Worm (Caenorhabditis elegans) whole organism, L4 larva: ENCODE results near the gene rab-21.

Source experiments
- F37D6.2 ChIP-seq: sonication (generic microtip); optimal IDR thresholded peaks from 2 replicates; lab custom pipeline; 2016; ENCODE audit warnings: mild to moderate bottlenecking, missing genetic modification characterization, missing compliant biosample characterization
- aha-1 ChIP-seq: fragments of 150-350 bp; peaks from one replicate; lab custom pipeline; 2014; ENCODE audit warnings: missing biosample characterization, missing genetic modification characterization
- ama-1 ChIP-seq: fragments of 150-350 bp; optimal IDR thresholded peaks from 2 replicates; lab custom pipeline; 2014; ENCODE audit warnings: inconsistent platforms, mixed read lengths
- ceh-44 ChIP-seq: fragments of 200-800 bp; sonication (Bioruptor generic); IDR thresholded peaks from 2 replicates; pipeline ENCODE4 v1.3.6; 2022; ENCODE audit warnings: missing genetic modification reagents, missing genetic modification characterization, missing compliant biosample characterization
- ces-1 ChIP-seq: fragments of 150-350 bp; sonication (generic microtip); optimal IDR thresholded peaks from 4 replicates; lab custom pipeline; 2014; ENCODE audit warnings: missing biosample characterization, missing genetic modification reagents, missing genetic modification characterization
- cey-2 ChIP-seq: sonication (generic microtip); optimal IDR thresholded peaks from 3 replicates; lab custom pipeline; 2017; ENCODE audit warnings: missing genetic modification characterization, mild to moderate bottlenecking, missing compliant biosample characterization, antibody characterized with exemption, borderline replicate concordance; ENCODE audit not compliant: insufficient read depth
- daf-16 ChIP-seq, 3 experiments: sonication (generic microtip); optimal IDR thresholded peaks; 2 replicates each; lab custom pipeline; 2016 to 2017; ENCODE audit warnings: missing genetic modification characterization in 3 of 3, missing genetic modification reagents in 3 of 3, mild to moderate bottlenecking in 2 of 3, missing compliant biosample characterization in 2 of 3, missing biosample characterization in 1 of 3, moderate library complexity in 1 of 3
- daf-8 ChIP-seq: fragments of 200-800 bp; sonication (Bioruptor generic); IDR thresholded peaks from 2 replicates; pipeline ENCODE4 v1.3.6; 2022; ENCODE audit warnings: missing genetic modification characterization, missing compliant biosample characterization
- dmd-6 ChIP-seq: fragments of 200-800 bp; sonication (Bioruptor generic); IDR thresholded peaks from 2 replicates; pipeline ENCODE4 v1.3.6; 2022; ENCODE audit warnings: missing genetic modification reagents, missing genetic modification characterization, missing compliant biosample characterization
- dpl-1 ChIP-seq: fragments of 150-350 bp; optimal IDR thresholded peaks from 2 replicates; lab custom pipeline; 2014; ENCODE audit warnings: missing biosample characterization, missing genetic modification reagents, missing genetic modification characterization
- dve-1 ChIP-seq: sonication (generic microtip); optimal IDR thresholded peaks from 2 replicates; lab custom pipeline; 2017; ENCODE audit warnings: antibody characterized with exemption, mild to moderate bottlenecking, missing genetic modification characterization, missing compliant biosample characterization; ENCODE audit not compliant: insufficient read depth
- gei-8 ChIP-seq: fragments of 200-800 bp; sonication (Bioruptor generic); optimal IDR thresholded peaks from 2 replicates; lab custom pipeline; 2018; ENCODE audit warnings: mild to moderate bottlenecking, missing genetic modification characterization, missing compliant biosample characterization
- hif-1 ChIP-seq, 2 experiments: sonication (generic microtip); optimal IDR thresholded peaks; 2 replicates each; lab custom pipeline; 2016 to 2017; ENCODE audit warnings: missing compliant biosample characterization in 2 of 2, missing genetic modification characterization in 2 of 2, missing genetic modification reagents in 2 of 2, missing genotype in 2 of 2, mild to moderate bottlenecking in 1 of 2
- hlh-11 ChIP-seq: fragments of 200-800 bp; sonication (Bioruptor generic); optimal IDR thresholded peaks from 2 replicates; lab custom pipeline; 2018; ENCODE audit warnings: mild to moderate bottlenecking, missing genetic modification characterization, missing compliant biosample characterization
- hlh-30 ChIP-seq: sonication (generic microtip); optimal IDR thresholded peaks from 2 replicates; lab custom pipeline; 2017; ENCODE audit warnings: antibody characterized with exemption, mild to moderate bottlenecking, missing genetic modification characterization, missing compliant biosample characterization; ENCODE audit not compliant: insufficient read depth
- hmg-1.1 ChIP-seq: fragments of 200-800 bp; sonication (Bioruptor generic); IDR thresholded peaks from 2 replicates; pipeline ENCODE4 v1.3.6; 2022; ENCODE audit warnings: missing genetic modification reagents, missing genetic modification characterization, missing compliant biosample characterization
- lin-1 ChIP-seq: fragments of 200-800 bp; sonication (Bioruptor generic); IDR thresholded peaks from 2 replicates; pipeline ENCODE4 v1.3.6; 2022; ENCODE audit warnings: missing genetic modification reagents, missing genetic modification characterization, missing compliant biosample characterization
- lin-13 ChIP-seq: fragments of 150-350 bp; optimal IDR thresholded peaks from 2 replicates; lab custom pipeline; 2014; ENCODE audit warnings: missing biosample characterization, missing genetic modification reagents, missing genetic modification characterization
- lin-38 ChIP-seq: fragments of 200-800 bp; sonication (Bioruptor generic); IDR thresholded peaks from 2 replicates; pipeline ENCODE4 v1.3.6; 2022; ENCODE audit warnings: missing genetic modification reagents, missing genetic modification characterization, missing compliant biosample characterization
- lsy-2 ChIP-seq, 2 experiments: fragments of 150-350 bp in 1 of 2; sonication (generic microtip) in 1 of 2; optimal IDR thresholded peaks; 2 replicates each; lab custom pipeline; 2014 to 2017; ENCODE audit warnings: missing biosample characterization in 2 of 2, missing genetic modification characterization in 2 of 2
- mdl-1 ChIP-seq, 2 experiments: fragments of 150-350 bp in 1 of 2; sonication (generic microtip) in 1 of 2; optimal IDR thresholded peaks; 2 replicates each; lab custom pipeline; 2014 to 2017; ENCODE audit warnings: missing biosample characterization in 2 of 2, missing genetic modification characterization in 2 of 2
- mdt-29 ChIP-seq: fragments of 200-800 bp; sonication (Bioruptor generic); IDR thresholded peaks from 2 replicates; pipeline ENCODE4 v1.3.6; 2022; ENCODE audit warnings: missing genetic modification reagents, missing genetic modification characterization, missing compliant biosample characterization
- mep-1 ChIP-seq: fragments of 150-350 bp; sonication (generic microtip); optimal IDR thresholded peaks from 3 replicates; lab custom pipeline; 2014; ENCODE audit warnings: missing biosample characterization, missing genetic modification characterization
- mes-2 ChIP-seq: sonication (generic microtip); optimal IDR thresholded peaks from 2 replicates; lab custom pipeline; 2016; ENCODE audit warnings: missing genotype, mild to moderate bottlenecking, missing genetic modification characterization, missing compliant biosample characterization; ENCODE audit not compliant: poor library complexity, severe bottlenecking
- mxl-3 ChIP-seq: fragments of 200-800 bp; sonication (Bioruptor generic); optimal IDR thresholded peaks from 2 replicates; lab custom pipeline; 2018; ENCODE audit warnings: mild to moderate bottlenecking, missing genetic modification characterization, missing compliant biosample characterization
- nhr-10 ChIP-seq: fragments of 150-350 bp; optimal IDR thresholded peaks from 2 replicates; lab custom pipeline; 2014; ENCODE audit warnings: missing biosample characterization, missing genetic modification characterization
- nhr-102 ChIP-seq: sonication (generic microtip); optimal IDR thresholded peaks from 2 replicates; lab custom pipeline; 2016; ENCODE audit warnings: mild to moderate bottlenecking, missing genetic modification characterization, moderate library complexity, missing compliant biosample characterization
- nhr-11 ChIP-seq: fragments of 150-350 bp; optimal IDR thresholded peaks from 2 replicates; lab custom pipeline; 2014; ENCODE audit warnings: missing biosample characterization, missing genetic modification characterization
- nhr-237 ChIP-seq: sonication (generic microtip); optimal IDR thresholded peaks from 2 replicates; lab custom pipeline; 2017; ENCODE audit warnings: missing biosample characterization, missing genetic modification characterization
- nhr-25 ChIP-seq: sonication (generic microtip); optimal IDR thresholded peaks from 2 replicates; lab custom pipeline; 2017; ENCODE audit warnings: missing genetic modification characterization, mild to moderate bottlenecking, missing compliant biosample characterization, antibody characterized with exemption, moderate library complexity, borderline replicate concordance; ENCODE audit not compliant: insufficient read depth
- nhr-28 ChIP-seq: fragments of 150-350 bp; optimal IDR thresholded peaks from 2 replicates; lab custom pipeline; 2014; ENCODE audit warnings: missing biosample characterization, missing genetic modification characterization
- nhr-48 ChIP-seq: sonication (generic microtip); optimal IDR thresholded peaks from 2 replicates; lab custom pipeline; 2016; ENCODE audit warnings: mild to moderate bottlenecking, missing genetic modification characterization, missing compliant biosample characterization
- nhr-6 ChIP-seq: fragments of 150-350 bp; optimal IDR thresholded peaks from 2 replicates; lab custom pipeline; 2014; ENCODE audit warnings: missing biosample characterization, missing genetic modification characterization
- nhr-77 ChIP-seq: fragments of 150-350 bp; optimal IDR thresholded peaks from 2 replicates; lab custom pipeline; 2014; ENCODE audit warnings: missing biosample characterization, missing genetic modification characterization
- pha-4 ChIP-seq, 2 experiments: fragments of 150-350 bp in 1 of 2; fragments of 200-800 bp in 1 of 2; sonication (Bioruptor generic) in 1 of 2; IDR thresholded peaks in 1 of 2; optimal IDR thresholded peaks in 1 of 2; 2 replicates each; pipeline versions ENCODE4 v1.3.6 to Lab custom; 2014 to 2022; ENCODE audit warnings: missing genetic modification characterization in 2 of 2, missing genetic modification reagents in 2 of 2, missing biosample characterization in 1 of 2, missing compliant biosample characterization in 1 of 2
- php-3 ChIP-seq: fragments of 200-800 bp; sonication (Bioruptor generic); IDR thresholded peaks from 2 replicates; pipeline ENCODE4 v1.3.6; 2022; ENCODE audit warnings: missing genetic modification reagents, missing genetic modification characterization, missing compliant biosample characterization
- rbr-2 ChIP-seq: sonication (generic microtip); optimal IDR thresholded peaks from 2 replicates; lab custom pipeline; 2016; ENCODE audit warnings: missing genotype, missing genetic modification characterization, missing compliant biosample characterization
- skn-1 ChIP-seq: fragments of 150-350 bp; optimal IDR thresholded peaks from 2 replicates; lab custom pipeline; 2014; ENCODE audit warnings: missing biosample characterization, missing genetic modification characterization
- tag-97 ChIP-seq: fragments of 200-800 bp; sonication (Bioruptor generic); IDR thresholded peaks from 2 replicates; pipeline ENCODE4 v1.3.6; 2022; ENCODE audit warnings: missing genetic modification characterization, missing compliant biosample characterization
- tra-1 ChIP-seq: fragments of 200-800 bp; sonication (Bioruptor generic); IDR thresholded peaks from 2 replicates; pipeline ENCODE4 v1.3.6; 2022; ENCODE audit warnings: missing genetic modification reagents, missing genetic modification characterization, missing compliant biosample characterization
- unc-130 ChIP-seq: sonication (generic microtip); optimal IDR thresholded peaks from 2 replicates; lab custom pipeline; 2016; ENCODE audit warnings: missing genetic modification reagents, missing genetic modification characterization, missing compliant biosample characterization
- unc-62 ChIP-seq, 3 experiments: fragments of 150-350 bp in 1 of 3; sonication (generic microtip); optimal IDR thresholded peaks in 2 of 3; peaks in 1 of 3; 1 replicate in 1 of 3; 2 replicates in 2 of 3; lab custom pipeline; 2014 to 2017; ENCODE audit warnings: missing biosample characterization in 3 of 3, missing genetic modification characterization in 3 of 3, missing genetic modification reagents in 3 of 3, missing genotype in 1 of 3
- zfp-3 ChIP-seq: fragments of 200-800 bp; sonication (Bioruptor generic); conservative IDR thresholded peaks from 2 replicates; pipeline ENCODE4 v1.3.6; 2022; ENCODE audit warnings: missing genetic modification reagents, missing genetic modification characterization, missing compliant biosample characterization

The rab-21 gene

DNA sequence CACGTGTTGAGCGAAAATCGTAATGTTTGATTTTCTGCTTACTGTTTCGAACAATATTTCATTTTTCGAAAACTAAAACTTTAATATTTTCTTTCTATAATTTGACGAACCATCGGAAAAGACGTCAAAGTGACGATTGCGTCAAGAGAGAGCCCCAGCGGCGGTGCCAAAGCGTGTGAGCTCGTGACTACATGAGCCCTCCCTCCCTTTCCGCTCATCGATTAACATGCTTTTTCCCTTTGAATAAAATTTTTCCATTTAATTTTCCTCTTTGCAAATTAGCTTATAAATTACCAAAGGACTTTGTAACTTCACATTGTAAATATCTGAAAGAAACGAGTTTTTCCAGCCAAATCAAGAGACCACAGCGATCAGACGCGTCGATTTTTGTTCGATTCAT is 28.2 kb upstream of the rab-21 start:
- TF ChIP-seq hlh-30 (peak; percentile 69), ces-1 (GFP tag; lab: Kevin White, UChicago) (no peak), hif-1 (tag; optimal IDR thresholded peaks at IDR 0.05; lab: Kevin White, UChicago) (no peak), lsy-2 (tag; optimal IDR thresholded peaks at IDR 0.05; lab: Kevin White, UChicago) (peak in 1 of 2 experiments; percentile 42), dmd-6 (GFP tag; lab: Robert Waterston, UW) (no peak), lin-38 (GFP tag; lab: Robert Waterston, UW) (no peak), F37D6.2 (no peak), hmg-1.1 (GFP tag; lab: Robert Waterston, UW) (peak; percentile 46; the same call in 1 of the 2 replicates)

ce11 chrII:8742006-8742847 is 27.4 kb upstream of the rab-21 start:
- no peak for TF ChIP-seq ama-1
- peak; percentile 74 for TF ChIP-seq cey-2 (tag; lab: Kevin White, UChicago)
- TF ChIP-seq nhr-77 (tag; lab: Kevin White, UChicago), result peak; percentile 30
- peak; percentile 94 for TF ChIP-seq nhr-28 (tag; lab: Kevin White, UChicago)
- TF ChIP-seq rbr-2 (tag; lab: Kevin White, UChicago), result peak; percentile 1
- no peak for TF ChIP-seq nhr-10
- peak; percentile 69 for TF ChIP-seq dmd-6 (GFP tag; lab: Robert Waterston, UW)
- peak; percentile 94 for TF ChIP-seq mxl-3
- no peak for TF ChIP-seq lin-38 (GFP tag; lab: Robert Waterston, UW)
- TF ChIP-seq tag-97, result no peak
- peak; percentile 66 for TF ChIP-seq nhr-25 (tag; lab: Kevin White, UChicago)
- TF ChIP-seq lsy-2 (tag; optimal IDR thresholded peaks at IDR 0.05; lab: Kevin White, UChicago), result peak in 1 of 2 experiments; percentile 58
- peak; percentile 91 to 92 for TF ChIP-seq mdl-1 (tag; optimal IDR thresholded peaks at IDR 0.05; lab: Kevin White, UChicago)
- TF ChIP-seq hlh-30, result peak; percentile 85
- peak; percentile 96 for TF ChIP-seq nhr-48 (tag; lab: Kevin White, UChicago)
- TF ChIP-seq nhr-6 (tag; lab: Kevin White, UChicago), result no peak
- TF ChIP-seq daf-8 (GFP tag; lab: Robert Waterston, UW), result no peak
- peak in 1 of 2 experiments; percentile 99 for TF ChIP-seq unc-62 (GFP tag; optimal IDR thresholded peaks at IDR 0.05 in 1 of 2; lab: Kevin White, UChicago)
- TF ChIP-seq unc-62 (tag; optimal IDR thresholded peaks at IDR 0.05; lab: Kevin White, UChicago), result no peak
- TF ChIP-seq pha-4 (GFP tag; IDR thresholded peaks at IDR 0.05; lab: Robert Waterston, UW), result peak; percentile 49; the same call in 1 of the 2 replicates
- TF ChIP-seq pha-4 (tag; optimal IDR thresholded peaks at IDR 0.05; lab: Kevin White, UChicago), result no peak
- peak; percentile 68 for TF ChIP-seq dve-1 (tag; lab: Kevin White, UChicago)
- peak; percentile 74 for TF ChIP-seq lin-1 (GFP tag; lab: Robert Waterston, UW)
- 0 out of 2 replicates have a peak, but pooled peaks have one; percentile 8 for TF ChIP-seq hmg-1.1 (GFP tag; lab: Robert Waterston, UW)
- TF ChIP-seq nhr-237 (tag; lab: Kevin White, UChicago), result no peak
- TF ChIP-seq lin-13 (GFP tag; lab: Kevin White, UChicago), result peak; percentile 15
- peak; percentile 58 for TF ChIP-seq nhr-102 (tag; lab: Kevin White, UChicago)
- TF ChIP-seq mdt-29 (GFP tag; lab: Robert Waterston, UW), result peak; percentile 62; the same call in 1 of the 2 replicates
- peak; percentile 15 for TF ChIP-seq mes-2 (tag; lab: Kevin White, UChicago)
- peak; percentile 59 for TF ChIP-seq php-3 (GFP tag; lab: Robert Waterston, UW)
- no peak for TF ChIP-seq ceh-44 (GFP tag; lab: Robert Waterston, UW)
- peak; percentile 79 for TF ChIP-seq gei-8 (GFP tag; lab: Kevin White, UChicago)
- peak; percentile 80 for TF ChIP-seq hlh-11
- TF ChIP-seq tra-1, result peak; percentile 77
- no peak for TF ChIP-seq unc-130
- TF ChIP-seq aha-1 (tag; lab: Kevin White, UChicago), result peak; percentile 99
- TF ChIP-seq mep-1 (tag; lab: Kevin White, UChicago), result peak; percentile 34
- TF ChIP-seq zfp-3 (GFP tag; lab: Robert Waterston, UW), result 0 out of 2 replicates have a peak, but pooled peaks have one; percentile 6
- peak; percentile 97 for TF ChIP-seq nhr-11
- no peak for TF ChIP-seq daf-16 (GFP tag; optimal IDR thresholded peaks at IDR 0.05; lab: Kevin White, UChicago)
- TF ChIP-seq daf-16 (tag; optimal IDR thresholded peaks at IDR 0.05; lab: Kevin White, UChicago), result peak; percentile 76
- TF ChIP-seq skn-1 (tag; lab: Kevin White, UChicago), result no peak
- peak; percentile 11 to 31 for TF ChIP-seq hif-1 (tag; optimal IDR thresholded peaks at IDR 0.05; lab: Kevin White, UChicago)
- TF ChIP-seq dpl-1, result peak; percentile 20
